Fruit fly (Drosophila melanogaster) whole organism, embryonic: ENCODE results near the gene Usf.
A peak's percentile ranks its signal among the peaks of the same experiment; 100 is the strongest.

Experiments used
- CG10267 ChIP-seq: fragments of 200-800 bp; sonication (Bioruptor generic); optimal IDR thresholded peaks from 2 replicates; lab custom pipeline; 2018; ENCODE audit warnings: missing biosample characterization, mild to moderate bottlenecking, missing genetic modification characterization, moderate library complexity
- CG10979 ChIP-seq: fragments of 200-800 bp; sonication (Bioruptor generic); optimal IDR thresholded peaks from 2 replicates; lab custom pipeline; 2018; ENCODE audit warnings: missing biosample characterization, mild to moderate bottlenecking, missing genetic modification characterization, moderate library complexity
- CG11560 ChIP-seq: fragments of 200-800 bp; sonication (Bioruptor generic); IDR thresholded peaks from 3 replicates; pipeline ENCODE4 v1.3.6; 2022; ENCODE audit warnings: missing biosample characterization, missing genetic modification characterization
- CG12391 ChIP-seq: fragments of 200-800 bp; sonication (Bioruptor generic); optimal IDR thresholded peaks from 3 replicates; lab custom pipeline; 2018; ENCODE audit warnings: missing biosample characterization, mild to moderate bottlenecking, missing genetic modification characterization, moderate library complexity
- CG12769 ChIP-seq: fragments of 200-800 bp; sonication (Bioruptor generic); optimal IDR thresholded peaks from 2 replicates; lab custom pipeline; 2019; ENCODE audit warnings: missing biosample characterization, mild to moderate bottlenecking, missing genetic modification characterization, moderate library complexity
- CG14050 ChIP-seq: fragments of 200-800 bp; sonication (Bioruptor generic); IDR thresholded peaks from 3 replicates; pipeline ENCODE4 v1.3.6; 2022; ENCODE audit warnings: missing biosample characterization, missing genetic modification characterization
- CG14860 ChIP-seq: fragments of 200-800 bp; sonication (Bioruptor generic); IDR thresholded peaks from 3 replicates; pipeline ENCODE4 v1.3.6; 2022; ENCODE audit warnings: missing biosample characterization, missing genetic modification characterization; ENCODE audit not compliant: partially characterized antibody
- CG14965 ChIP-seq: fragments of 200-800 bp; sonication (Bioruptor generic); optimal IDR thresholded peaks from 2 replicates; lab custom pipeline; 2016; ENCODE audit warnings: missing biosample characterization, missing genetic modification characterization, borderline replicate concordance
- CG17385 ChIP-seq: fragments of 200-800 bp; sonication (Bioruptor generic); optimal IDR thresholded peaks from 3 replicates; lab custom pipeline; 2018; ENCODE audit warnings: missing biosample characterization, mild to moderate bottlenecking, missing genetic modification characterization
- CG2116 ChIP-seq: fragments of 200-800 bp; sonication (Bioruptor generic); optimal IDR thresholded peaks from 3 replicates; lab custom pipeline; 2018; ENCODE audit warnings: missing biosample characterization, mild to moderate bottlenecking, missing genetic modification characterization
- CG2202 ChIP-seq: fragments of 200-800 bp; sonication (Bioruptor generic); optimal IDR thresholded peaks from 2 replicates; lab custom pipeline; 2018; ENCODE audit warnings: missing biosample characterization, mild to moderate bottlenecking, missing genetic modification characterization
- CG30431 ChIP-seq: fragments of 200-800 bp; sonication (Bioruptor generic); optimal IDR thresholded peaks from 2 replicates; lab custom pipeline; 2017; ENCODE audit warnings: missing biosample characterization, missing genetic modification characterization
- CG3995 ChIP-seq: fragments of 200-800 bp; sonication (Bioruptor generic); optimal IDR thresholded peaks from 3 replicates; lab custom pipeline; 2016; ENCODE audit warnings: missing biosample characterization, missing genetic modification characterization
- CG42726 ChIP-seq: fragments of 200-800 bp; sonication (Bioruptor generic); IDR thresholded peaks from 2 replicates; pipeline ENCODE4 v1.3.6; 2022; ENCODE audit warnings: missing biosample characterization, missing genetic modification characterization; ENCODE audit not compliant: partially characterized antibody
- CG4328 ChIP-seq: fragments of 200-800 bp; sonication (Bioruptor generic); optimal IDR thresholded peaks from 3 replicates; lab custom pipeline; 2017; ENCODE audit warnings: missing biosample characterization, missing genetic modification reagents, missing genetic modification characterization
- CG8290 ChIP-seq, 3 experiments: fragments of 200-800 bp; sonication (Bioruptor generic); optimal IDR thresholded peaks; 2 replicates each; lab custom pipeline; 2016 to 2019; ENCODE audit warnings: missing biosample characterization in 3 of 3, missing genetic modification characterization in 3 of 3, mild to moderate bottlenecking in 2 of 3, moderate library complexity in 1 of 3
- CG9797 ChIP-seq: fragments of 200-800 bp; sonication (Bioruptor generic); optimal IDR thresholded peaks from 3 replicates; lab custom pipeline; 2018; ENCODE audit warnings: missing biosample characterization, mild to moderate bottlenecking, missing genetic modification characterization
- CG9817 ChIP-seq: fragments of 200-800 bp; sonication (Bioruptor generic); optimal IDR thresholded peaks from 2 replicates; lab custom pipeline; 2018; ENCODE audit warnings: missing biosample characterization, mild to moderate bottlenecking, missing genetic modification characterization, moderate library complexity
- CG9876 ChIP-seq: fragments of 200-800 bp; sonication (Bioruptor generic); optimal IDR thresholded peaks from 2 replicates; lab custom pipeline; 2016; ENCODE audit warnings: missing biosample characterization, missing genetic modification characterization
- Ets97D ChIP-seq: fragments of 200-800 bp; sonication (Bioruptor generic); optimal IDR thresholded peaks from 3 replicates; lab custom pipeline; 2016; ENCODE audit warnings: missing biosample characterization, missing genetic modification characterization
- Hsf ChIP-seq: fragments of 200-800 bp; sonication (Bioruptor generic); optimal IDR thresholded peaks from 3 replicates; lab custom pipeline; 2016; ENCODE audit warnings: missing biosample characterization, missing genetic modification characterization
- Lim3 ChIP-seq: fragments of 200-800 bp; sonication (Bioruptor generic); IDR thresholded peaks from 2 replicates; pipeline ENCODE4 v1.3.6; 2022; ENCODE audit warnings: missing biosample characterization, missing genetic modification characterization
- Nf-YB ChIP-seq: fragments of 200-800 bp; sonication (Bioruptor generic); optimal IDR thresholded peaks from 3 replicates; lab custom pipeline; 2019; ENCODE audit warnings: missing biosample characterization, mild to moderate bottlenecking, missing genetic modification characterization, moderate library complexity
- Opbp ChIP-seq: fragments of 200-800 bp; sonication (Bioruptor generic); IDR thresholded peaks from 3 replicates; pipeline ENCODE4 v1.3.6; 2022; ENCODE audit warnings: missing biosample characterization, missing genetic modification characterization; ENCODE audit not compliant: partially characterized antibody
- Optix ChIP-seq: fragments of 200-800 bp; sonication (Bioruptor generic); IDR thresholded peaks from 3 replicates; pipeline ENCODE4 v1.3.6; 2022; ENCODE audit warnings: missing biosample characterization, missing genetic modification characterization
- Ravus ChIP-seq: fragments of 200-800 bp; sonication (Bioruptor generic); IDR thresholded peaks from 2 replicates; pipeline ENCODE4 v1.3.6; 2022; ENCODE audit warnings: missing biosample characterization, missing genetic modification characterization
- Sry-δ ChIP-seq: fragments of 200-800 bp; sonication (Bioruptor generic); optimal IDR thresholded peaks from 2 replicates; lab custom pipeline; 2016; ENCODE audit warnings: missing biosample characterization, missing genetic modification characterization
- Ssrp ChIP-seq: fragments of 200-800 bp; sonication (Bioruptor generic); optimal IDR thresholded peaks from 2 replicates; lab custom pipeline; 2018; ENCODE audit warnings: missing biosample characterization, mild to moderate bottlenecking, missing genetic modification characterization, moderate library complexity
- ab ChIP-seq: fragments of 200-800 bp; sonication (Bioruptor generic); optimal IDR thresholded peaks from 2 replicates; lab custom pipeline; 2016; ENCODE audit warnings: missing biosample characterization, missing genetic modification characterization
- ara ChIP-seq: fragments of 200-800 bp; sonication (Bioruptor generic); IDR thresholded peaks from 2 replicates; pipeline ENCODE4 v1.3.6; 2022; ENCODE audit warnings: missing biosample characterization, missing genetic modification characterization
- ato ChIP-seq: fragments of 200-800 bp; sonication (Bioruptor generic); IDR thresholded peaks from 2 replicates; pipeline ENCODE4 v1.3.6; 2022; ENCODE audit warnings: missing biosample characterization, missing genetic modification characterization; ENCODE audit not compliant: partially characterized antibody
- cg ChIP-seq: fragments of 200-800 bp; sonication (Bioruptor generic); optimal IDR thresholded peaks from 3 replicates; lab custom pipeline; 2019; ENCODE audit warnings: missing biosample characterization, mild to moderate bottlenecking, missing genetic modification characterization, moderate library complexity
- crp ChIP-seq, 2 experiments: fragments of 200-800 bp; sonication (Bioruptor generic); optimal IDR thresholded peaks; 2 replicates in 1 of 2; 3 replicates in 1 of 2; lab custom pipeline; 2017; ENCODE audit warnings: missing biosample characterization in 2 of 2, missing genetic modification characterization in 2 of 2, mild to moderate bottlenecking in 1 of 2, moderate library complexity in 1 of 2
- cwo ChIP-seq: fragments of 200-800 bp; sonication (Bioruptor generic); optimal IDR thresholded peaks from 3 replicates; lab custom pipeline; 2017; ENCODE audit warnings: missing biosample characterization, missing genetic modification characterization, mild to moderate bottlenecking, moderate library complexity, missing genetic modification reagents
- dpn ChIP-seq, 2 experiments: fragments of 200-800 bp; sonication (Bioruptor generic); optimal IDR thresholded peaks; 3 replicates each; lab custom pipeline; 2016; ENCODE audit warnings: missing biosample characterization in 2 of 2, missing genetic modification characterization in 2 of 2
- eve ChIP-seq, 2 experiments: fragments of >200 bp; optimal IDR thresholded peaks; 2 replicates each; lab custom pipeline; 2017; ENCODE audit warnings: missing biosample characterization in 2 of 2, missing genetic modification characterization in 2 of 2
- fd102C ChIP-seq: fragments of 200-800 bp; sonication (Bioruptor generic); optimal IDR thresholded peaks from 2 replicates; lab custom pipeline; 2018; ENCODE audit warnings: missing biosample characterization, mild to moderate bottlenecking, missing genetic modification characterization, moderate library complexity
- gt ChIP-seq: fragments of 200-800 bp; sonication (Bioruptor generic); IDR thresholded peaks from 2 replicates; pipeline ENCODE4 v1.3.6; 2022; ENCODE audit warnings: missing biosample characterization, missing genetic modification characterization
- her ChIP-seq: fragments of 200-800 bp; sonication (Bioruptor generic); optimal IDR thresholded peaks from 2 replicates; lab custom pipeline; 2016; ENCODE audit warnings: missing biosample characterization, missing genetic modification characterization
- lbe ChIP-seq: fragments of 200-800 bp; sonication (Bioruptor generic); optimal IDR thresholded peaks from 2 replicates; lab custom pipeline; 2016; ENCODE audit warnings: missing biosample characterization, mild to moderate bottlenecking, missing genetic modification characterization
- mirr ChIP-seq: fragments of 200-800 bp; sonication (Bioruptor generic); optimal IDR thresholded peaks from 3 replicates; lab custom pipeline; 2018; ENCODE audit warnings: missing biosample characterization, mild to moderate bottlenecking, missing genetic modification characterization
- nmo ChIP-seq: fragments of 200-800 bp; sonication (Bioruptor generic); optimal IDR thresholded peaks from 2 replicates; lab custom pipeline; 2018; ENCODE audit warnings: missing biosample characterization, mild to moderate bottlenecking, missing genetic modification characterization, moderate library complexity
- org-1 ChIP-seq: fragments of 200-800 bp; sonication (Bioruptor generic); optimal IDR thresholded peaks from 2 replicates; lab custom pipeline; 2017; ENCODE audit warnings: missing biosample characterization, missing genetic modification characterization
- pnt ChIP-seq: fragments of 200-800 bp; sonication (Bioruptor generic); optimal IDR thresholded peaks from 3 replicates; lab custom pipeline; 2016; ENCODE audit warnings: missing biosample characterization, missing genetic modification characterization
- repo ChIP-seq: fragments of 200-800 bp; sonication (Bioruptor generic); optimal IDR thresholded peaks from 2 replicates; lab custom pipeline; 2016; ENCODE audit warnings: missing biosample characterization, missing genetic modification characterization
- so ChIP-seq: fragments of 200-800 bp; sonication (Bioruptor generic); IDR thresholded peaks from 3 replicates; pipeline ENCODE4 v1.3.6; 2022; ENCODE audit warnings: missing biosample characterization, missing genetic modification characterization
- stc ChIP-seq: fragments of 200-800 bp; sonication (Bioruptor generic); IDR thresholded peaks from 2 replicates; pipeline ENCODE4 v1.3.6; 2022; ENCODE audit warnings: missing biosample characterization, missing genetic modification characterization
- toy ChIP-seq: fragments of 200-800 bp; sonication (Bioruptor generic); IDR thresholded peaks from 2 replicates; pipeline ENCODE4 v1.3.6; 2022; ENCODE audit warnings: missing biosample characterization, missing genetic modification characterization
- twi ChIP-seq: fragments of 200-800 bp; optimal IDR thresholded peaks from 2 replicates; lab custom pipeline; 2019; ENCODE audit warnings: missing biosample characterization, mild to moderate bottlenecking, missing genetic modification characterization, moderate library complexity

The Usf gene

DNA sequence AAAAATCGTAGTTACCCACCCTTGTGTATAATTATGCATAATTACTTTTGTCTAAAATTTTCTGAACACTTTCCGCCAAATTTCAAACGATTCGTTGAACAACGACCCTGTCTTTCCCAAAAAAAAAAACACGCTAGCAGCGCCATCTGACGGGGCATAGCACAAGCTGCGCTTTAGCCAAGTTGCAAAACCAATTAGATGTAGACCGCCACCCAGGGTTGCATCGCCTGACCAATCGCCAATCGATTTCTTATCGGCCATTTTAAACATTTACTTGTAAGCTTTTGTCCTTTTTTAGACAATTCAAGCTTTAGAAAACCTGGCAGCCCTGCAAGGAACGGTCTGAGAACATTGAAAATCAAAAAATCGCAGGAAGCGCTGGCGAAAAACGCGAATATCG, 18.7 kb downstream of the Usf start, which contains the start of gene CG3556 (continued):
- TF ChIP-seq CG2116 (GFP tag; lab: Kevin White, UChicago) (peak; percentile 99), CG12391 (peak; percentile 44), CG9797 (GFP tag; lab: Kevin White, UChicago) (peak; percentile 48), her (GFP tag; lab: Kevin White, UChicago) (peak; percentile 36), lbe (GFP tag; lab: Kevin White, UChicago) (no peak), so (GFP tag; lab: Robert Waterston, UW) (0 out of 3 replicates have a peak, but pooled peaks have one; percentile 30), cwo (no peak), ara (peak; percentile 47; the same call in 1 of the 2 replicates), CG3995 (GFP tag; lab: Kevin White, UChicago) (no peak), org-1 (GFP tag; lab: Kevin White, UChicago) (peak; percentile 7), CG10979 (tag; lab: Kevin White, UChicago) (peak; percentile 22), toy (GFP tag; lab: Robert Waterston, UW) (no peak), CG4328 (GFP tag; lab: Kevin White, UChicago) (no peak), CG30431 (GFP tag; lab: Kevin White, UChicago) (no peak), ato (GFP tag; lab: Robert Waterston, UW) (peak; percentile 61; the same call in 1 of the 2 replicates), CG14050 (GFP tag; lab: Robert Waterston, UW) (0 out of 3 replicates have a peak, but pooled peaks have one; percentile 12), CG42726 (GFP tag; lab: Robert Waterston, UW) (peak; percentile 35; the same call in 1 of the 2 replicates), crp (GFP tag; optimal IDR thresholded peaks at IDR 0.05; lab: Kevin White, UChicago) (peak in 1 of 2 experiments; percentile 10), Nf-YB (GFP tag; lab: Kevin White, UChicago) (peak; percentile 22), Optix (0 out of 3 replicates have a peak, but pooled peaks have one; percentile 40), CG9876 (peak; percentile 46), nmo (GFP tag; lab: Kevin White, UChicago) (peak; percentile 32), cg (GFP tag; lab: Kevin White, UChicago) (no peak), Ets97D (GFP tag; lab: Kevin White, UChicago) (peak; percentile 88), CG9817 (peak; percentile 19), Opbp (GFP tag; lab: Robert Waterston, UW) (peak; percentile 72), CG8290 (GFP tag; optimal IDR thresholded peaks at IDR 0.05; lab: Kevin White, UChicago) (peak; percentile 57), CG8290 (tag; optimal IDR thresholded peaks at IDR 0.05; lab: Kevin White, UChicago) (peak in 1 of 2 experiments; percentile 61), CG12769 (tag; lab: Kevin White, UChicago) (no peak), dpn (GFP tag; optimal IDR thresholded peaks at IDR 0.05; lab: Kevin White, UChicago) (peak; percentile 37 to 42), CG11560 (tag; lab: Robert Waterston, UW) (peak; percentile 78; the same call in 2 of the 3 replicates), ab (GFP tag; lab: Kevin White, UChicago) (no peak), CG2202 (tag; lab: Kevin White, UChicago) (no peak), CG17385 (no peak), Ravus (GFP tag; lab: Robert Waterston, UW) (no peak), Ssrp (tag; lab: Kevin White, UChicago) (peak; percentile 5), Lim3 (no peak), Hsf (GFP tag; lab: Kevin White, UChicago) (peak; percentile 27), mirr (GFP tag; lab: Kevin White, UChicago) (no peak), gt (GFP tag; lab: Robert Waterston, UW) (no peak), stc (GFP tag; lab: Robert Waterston, UW) (0 out of 2 replicates have a peak, but pooled peaks have one; percentile 10), repo (GFP tag; lab: Kevin White, UChicago) (no peak), pnt (GFP tag; lab: Kevin White, UChicago) (peak; percentile 10), Sry-δ (GFP tag; lab: Kevin White, UChicago) (peak; percentile 70), twi (tag; lab: Kevin White, UChicago) (no peak), CG14965 (GFP tag; lab: Kevin White, UChicago) (peak; percentile 99), CG14860 (GFP tag; lab: Robert Waterston, UW) (peak; percentile 54; the same call in 2 of the 3 replicates), CG10267 (peak; percentile 50), eve (GFP tag; optimal IDR thresholded peaks at IDR 0.05; lab: Kevin White, UChicago) (no peak), fd102C (no peak)
